Worm (Caenorhabditis elegans): ENCODE data around the gene clec-224.

- TF ChIP-seq dao-5 (tag; optimal IDR thresholded peaks at IDR 0.05), result no peak
- TF ChIP-seq him-1 (tag; optimal IDR thresholded peaks at IDR 0.05), result no peak
These were observed 24.7 kb downstream of the clec-224 start, which contains the start of gene C27A7.9 for ce11 chrV:12154554-12154953.
